Fruit fly (Drosophila melanogaster): ENCODE measurements around the gene Gas41.

Gene Gas41

DNA sequence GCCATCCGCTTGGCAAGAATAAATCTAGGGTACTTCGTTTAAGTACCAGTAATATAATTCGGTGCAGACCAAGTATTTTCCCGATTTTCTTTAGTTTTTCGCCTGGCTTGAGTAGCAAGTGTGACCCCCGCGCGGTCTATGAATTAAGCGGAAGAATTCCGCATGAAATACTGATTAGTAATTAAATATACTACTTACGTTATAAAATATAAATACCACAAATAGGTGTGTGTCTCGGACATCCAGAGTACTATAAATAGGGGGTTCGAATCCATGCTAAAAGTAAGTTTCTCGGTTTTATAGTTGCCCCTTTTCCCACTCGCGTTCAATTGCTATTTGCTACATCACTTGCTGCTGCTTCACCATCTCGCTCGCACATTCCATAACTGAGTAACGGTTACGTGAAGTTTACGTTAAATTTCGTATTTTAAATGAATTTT lies 21.6 kb upstream of the Gas41 start, which contains the start of gene snRNP-U1-70K (continued):
- TF ChIP-seq Ada2b (GFP tag; IDR thresholded peaks at IDR 0.05), result no peak
- TF ChIP-seq YL-1 (GFP tag; optimal IDR thresholded peaks at IDR 0.05), result peak; percentile 86
- TF ChIP-seq CG2889 (GFP tag; IDR thresholded peaks at IDR 0.05), result no peak
- no peak for TF ChIP-seq Trl (optimal IDR thresholded peaks at IDR 0.05)
- no peak for TF ChIP-seq Trl (GFP tag; optimal IDR thresholded peaks at IDR 0.05)
- TF ChIP-seq CG34376 (GFP tag; optimal IDR thresholded peaks at IDR 0.05), result no peak
- peak; percentile 55 for TF ChIP-seq Dp (GFP tag; optimal IDR thresholded peaks at IDR 0.05)
- no peak for TF ChIP-seq Poxn (GFP tag; IDR thresholded peaks at IDR 0.05)
- peak; percentile 45 for TF ChIP-seq CG12391 (tag; optimal IDR thresholded peaks at IDR 0.05)
- no peak for TF ChIP-seq dmrt11E (tag; optimal IDR thresholded peaks at IDR 0.05)
- peak; percentile 33; the same call in 1 of the 2 replicates for TF ChIP-seq Awh (GFP tag; IDR thresholded peaks at IDR 0.05)
- no peak for TF ChIP-seq CG8924 (tag; optimal IDR thresholded peaks at IDR 0.05)
- TF ChIP-seq CG12769 (tag; optimal IDR thresholded peaks at IDR 0.05), result no peak
- no peak for TF ChIP-seq ATbp (GFP tag; optimal IDR thresholded peaks at IDR 0.05)
- peak; percentile 81 for TF ChIP-seq CG15514 (GFP tag; optimal IDR thresholded peaks at IDR 0.05)
- peak; percentile 53 for TF ChIP-seq phol (tag; optimal IDR thresholded peaks at IDR 0.05)
- no peak for TF ChIP-seq Usf (GFP tag; optimal IDR thresholded peaks at IDR 0.05)
- TF ChIP-seq CG10654 (GFP tag; optimal IDR thresholded peaks at IDR 0.05), result no peak
- TF ChIP-seq CG17912 (GFP tag; optimal IDR thresholded peaks at IDR 0.05), result no peak
- TF ChIP-seq CkIIα-i1 (GFP tag; IDR thresholded peaks at IDR 0.05), result no peak
- no peak for TF ChIP-seq CG10431 (GFP tag; optimal IDR thresholded peaks at IDR 0.05)
- TF ChIP-seq CG9437 (GFP tag; optimal IDR thresholded peaks at IDR 0.05), result peak; percentile 99
- no peak for TF ChIP-seq Mes4 (GFP tag; optimal IDR thresholded peaks at IDR 0.05)
- TF ChIP-seq tll (GFP tag; optimal IDR thresholded peaks at IDR 0.05), result no peak
- no peak for TF ChIP-seq CG32532 (GFP tag; IDR thresholded peaks at IDR 0.05)
- TF ChIP-seq tup (GFP tag; optimal IDR thresholded peaks at IDR 0.05), result no peak
- TF ChIP-seq eyg (GFP tag; optimal IDR thresholded peaks at IDR 0.05), result no peak
- no peak for TF ChIP-seq D (optimal IDR thresholded peaks at IDR 0.05)
- TF ChIP-seq D (GFP tag; optimal IDR thresholded peaks at IDR 0.05), result no peak
- no peak for TF ChIP-seq CG4404 (GFP tag; IDR thresholded peaks at IDR 0.05)
- TF ChIP-seq z (GFP tag; IDR thresholded peaks at IDR 0.05), result no peak
- TF ChIP-seq CG7786 (GFP tag; optimal IDR thresholded peaks at IDR 0.05), result no peak
- TF ChIP-seq HLH3B (GFP tag; IDR thresholded peaks at IDR 0.05), result no peak
- no peak for TF ChIP-seq mld (GFP tag; IDR thresholded peaks at IDR 0.05; ENCODE audit: partially characterized antibody)
- TF ChIP-seq BtbVII (GFP tag; optimal IDR thresholded peaks at IDR 0.05), result no peak
- TF ChIP-seq ssp (GFP tag; IDR thresholded peaks at IDR 0.05), result 0 out of 2 replicates have a peak, but pooled peaks have one; percentile 5
- no peak for TF ChIP-seq dysf (GFP tag; IDR thresholded peaks at IDR 0.05)
- TF ChIP-seq CG15479 (GFP tag; optimal IDR thresholded peaks at IDR 0.05), result no peak
- TF ChIP-seq CG8359 (GFP tag; optimal IDR thresholded peaks at IDR 0.05; ENCODE audit: borderline replicate concordance), result no peak
- TF ChIP-seq CG4854 (GFP tag; optimal IDR thresholded peaks at IDR 0.05), result no peak
- no peak for TF ChIP-seq repo (GFP tag; optimal IDR thresholded peaks at IDR 0.05)
- TF ChIP-seq Fer2 (tag; optimal IDR thresholded peaks at IDR 0.05), result no peak
- TF ChIP-seq vnd (GFP tag; IDR thresholded peaks at IDR 0.05; ENCODE audit: partially characterized antibody), result no peak
- peak in 1 of 2 experiments; percentile 43 for TF ChIP-seq insv (GFP tag; optimal IDR thresholded peaks at IDR 0.05)
- no peak for TF ChIP-seq ash1 (GFP tag; optimal IDR thresholded peaks at IDR 0.05)
- TF ChIP-seq CG30403 (GFP tag; optimal IDR thresholded peaks at IDR 0.05), result no peak
- no peak for TF ChIP-seq CG7987 (GFP tag; optimal IDR thresholded peaks at IDR 0.05)
- no peak for TF ChIP-seq Xbp1 (GFP tag; optimal IDR thresholded peaks at IDR 0.05)
- TF ChIP-seq B-H2 (GFP tag; optimal IDR thresholded peaks at IDR 0.05), result no peak
- peak; percentile 82 for TF ChIP-seq Hmr (GFP tag; optimal IDR thresholded peaks at IDR 0.05)
- peak; percentile 43 for TF ChIP-seq Mad (GFP tag; optimal IDR thresholded peaks at IDR 0.05)

Measured in whole organism, embryonic.